Fruit fly (Drosophila melanogaster): ENCODE results near the gene nullo.

nullo gene

dm6 chrX:7000444-7001134, 48.7 kb upstream of the nullo start (continued):
- peak; percentile 17 for TF ChIP-seq bcd (GFP tag; optimal IDR thresholded peaks at IDR 0.05)
- TF ChIP-seq CG31388 (GFP tag; optimal IDR thresholded peaks at IDR 0.05) = no peak
- peak; percentile 30 for TF ChIP-seq tio (GFP tag; optimal IDR thresholded peaks at IDR 0.05)
- TF ChIP-seq Gug (GFP tag; IDR thresholded peaks at IDR 0.05) = 0 out of 4 replicates have a peak, but pooled peaks have one; percentile 2
- no peak for TF ChIP-seq CG12942 (GFP tag; optimal IDR thresholded peaks at IDR 0.05)
- no peak for TF ChIP-seq gem (tag; optimal IDR thresholded peaks at IDR 0.05)
- TF ChIP-seq Oli (tag; optimal IDR thresholded peaks at IDR 0.05) = peak; percentile 50
- TF ChIP-seq ERR (GFP tag; optimal IDR thresholded peaks at IDR 0.05) = no peak
- TF ChIP-seq scrt (GFP tag; optimal IDR thresholded peaks at IDR 0.05) = no peak
- TF ChIP-seq Sin3A (optimal IDR thresholded peaks at IDR 0.05) = no peak
- peak; percentile 59 for TF ChIP-seq Sox100B (GFP tag; optimal IDR thresholded peaks at IDR 0.05)
- TF ChIP-seq Mad (GFP tag; optimal IDR thresholded peaks at IDR 0.05) = no peak
- peak; percentile 17 for TF ChIP-seq Sry-δ (GFP tag; optimal IDR thresholded peaks at IDR 0.05)
- no peak for TF ChIP-seq CG14050 (GFP tag; IDR thresholded peaks at IDR 0.05)
- peak; percentile 16 for TF ChIP-seq tin (GFP tag; optimal IDR thresholded peaks at IDR 0.05)
- no peak for TF ChIP-seq CG17328 (GFP tag; IDR thresholded peaks at IDR 0.05)
- no peak for TF ChIP-seq CG5953 (GFP tag; IDR thresholded peaks at IDR 0.05)
- peak; percentile 24 for TF ChIP-seq nom (GFP tag; optimal IDR thresholded peaks at IDR 0.05)
- TF ChIP-seq ttk (GFP tag; IDR thresholded peaks at IDR 0.05) = no peak
- TF ChIP-seq CG2199 (GFP tag; IDR thresholded peaks at IDR 0.05) = 0 out of 3 replicates have a peak, but pooled peaks have one; percentile 25
- TF ChIP-seq Lim3 (GFP tag; IDR thresholded peaks at IDR 0.05) = no peak
- TF ChIP-seq chinmo (GFP tag; IDR thresholded peaks at IDR 0.05; ENCODE audit: partially characterized antibody) = peak; percentile 81; the same call in 2 of the 4 replicates
- no peak for TF ChIP-seq corto (GFP tag; optimal IDR thresholded peaks at IDR 0.05)
- no peak for TF ChIP-seq CG6683 (GFP tag; optimal IDR thresholded peaks at IDR 0.05)
- TF ChIP-seq Deaf1 (tag; optimal IDR thresholded peaks at IDR 0.05) = no peak
- peak; percentile 25 for TF ChIP-seq CG5180 (GFP tag; optimal IDR thresholded peaks at IDR 0.05)

dm6 chrX:7001135-7001769, 48.0 kb upstream of the nullo start:
- peak; percentile 39 for TF ChIP-seq caup (GFP tag; optimal IDR thresholded peaks at IDR 0.05; ENCODE audit: severe bottlenecking)
- TF ChIP-seq CG17359 (tag; optimal IDR thresholded peaks at IDR 0.05) = peak; percentile 60
- no peak for TF ChIP-seq Antp (GFP tag; optimal IDR thresholded peaks at IDR 0.05)
- no peak for TF ChIP-seq Myb (GFP tag; optimal IDR thresholded peaks at IDR 0.05)
- TF ChIP-seq CG2202 (tag; optimal IDR thresholded peaks at IDR 0.05) = no peak
- TF ChIP-seq tio (GFP tag; optimal IDR thresholded peaks at IDR 0.05) = no peak
- TF ChIP-seq CG31388 (GFP tag; optimal IDR thresholded peaks at IDR 0.05) = no peak
- TF ChIP-seq Sox102F (GFP tag; optimal IDR thresholded peaks at IDR 0.05) = peak; percentile 53
- TF ChIP-seq Nf-YC (tag; optimal IDR thresholded peaks at IDR 0.05) = no peak
- peak; percentile 80 for TF ChIP-seq lab (GFP tag; optimal IDR thresholded peaks at IDR 0.05)
- TF ChIP-seq dpn (GFP tag; optimal IDR thresholded peaks at IDR 0.05) = peak in 1 of 2 experiments; percentile 24
- no peak for TF ChIP-seq dan (GFP tag; IDR thresholded peaks at IDR 0.05)
- TF ChIP-seq sisA (GFP tag; IDR thresholded peaks at IDR 0.05) = 0 out of 2 replicates have a peak, but pooled peaks have one; percentile 16
- no peak for TF ChIP-seq CG16815 (GFP tag; optimal IDR thresholded peaks at IDR 0.05)
- no peak for TF ChIP-seq croc (GFP tag; conservative IDR thresholded peaks at IDR 0.05)
- no peak for TF ChIP-seq mam (GFP tag; optimal IDR thresholded peaks at IDR 0.05)
- TF ChIP-seq CG42726 (GFP tag; IDR thresholded peaks at IDR 0.05; ENCODE audit: partially characterized antibody) = no peak
- peak; percentile 58 for TF ChIP-seq az2 (GFP tag; optimal IDR thresholded peaks at IDR 0.05)
- TF ChIP-seq CG31365 (tag; optimal IDR thresholded peaks at IDR 0.05) = no peak
- TF ChIP-seq Dref (GFP tag; IDR thresholded peaks at IDR 0.05) = no peak
- TF ChIP-seq btn (GFP tag; optimal IDR thresholded peaks at IDR 0.05) = no peak
- peak; percentile 63; the same call in 2 of the 3 replicates for TF ChIP-seq CG11456 (GFP tag; IDR thresholded peaks at IDR 0.05)
- TF ChIP-seq CG6765 (GFP tag; optimal IDR thresholded peaks at IDR 0.05) = no peak
- peak; percentile 41; the same call in 1 of the 2 replicates for TF ChIP-seq rib (GFP tag; IDR thresholded peaks at IDR 0.05)
- no peak for TF ChIP-seq CG8478 (optimal IDR thresholded peaks at IDR 0.05)
- TF ChIP-seq CG1233 (GFP tag; optimal IDR thresholded peaks at IDR 0.05) = no peak
